Worm (Caenorhabditis elegans) whole organism, L4 larva: ENCODE measurements around the gene sri-46.

Experiments
- D1046.2 ChIP-seq: fragments of 200-800 bp; sonication (Bioruptor generic); IDR thresholded peaks from 2 replicates; pipeline ENCODE4 v1.3.6; 2022; ENCODE audit warnings: missing genetic modification characterization, missing compliant biosample characterization
- F10B5.3 ChIP-seq: sonication (generic microtip); optimal IDR thresholded peaks from 2 replicates; lab custom pipeline; 2016; ENCODE audit warnings: mild to moderate bottlenecking, missing genetic modification characterization, missing compliant biosample characterization
- F26F4.8 ChIP-seq: fragments of 200-800 bp; sonication (Bioruptor generic); conservative IDR thresholded peaks from 2 replicates; pipeline ENCODE4 v1.3.6; 2022; ENCODE audit warnings: missing genetic modification characterization, missing compliant biosample characterization
- F37D6.2 ChIP-seq: sonication (generic microtip); optimal IDR thresholded peaks from 2 replicates; lab custom pipeline; 2016; ENCODE audit warnings: mild to moderate bottlenecking, missing genetic modification characterization, missing compliant biosample characterization
- F49E8.2 ChIP-seq: sonication (generic microtip); optimal IDR thresholded peaks from 2 replicates; lab custom pipeline; 2016; ENCODE audit warnings: missing compliant biosample characterization, mild to moderate bottlenecking, missing genetic modification characterization, borderline replicate concordance
- R02D3.7 ChIP-seq: fragments of 150-350 bp; sonication (generic microtip); optimal IDR thresholded peaks from 3 replicates; lab custom pipeline; 2014; ENCODE audit warnings: missing biosample characterization, missing genetic modification characterization
- T20F7.1 ChIP-seq: fragments of 200-800 bp; sonication (Bioruptor generic); optimal IDR thresholded peaks from 2 replicates; lab custom pipeline; 2018; ENCODE audit warnings: mild to moderate bottlenecking, missing genetic modification characterization, missing compliant biosample characterization
- T26A8.4 ChIP-seq: fragments of 200-800 bp; sonication (Bioruptor generic); IDR thresholded peaks from 2 replicates; pipeline ENCODE4 v1.3.6; 2022; ENCODE audit warnings: missing genetic modification characterization, missing compliant biosample characterization
- Y48G9A.11 ChIP-seq: fragments of 200-800 bp; sonication (Bioruptor generic); IDR thresholded peaks from 2 replicates; pipeline ENCODE4 v1.3.6; 2022; ENCODE audit warnings: missing genetic modification reagents, missing genetic modification characterization, missing compliant biosample characterization
- ceh-44 ChIP-seq: fragments of 200-800 bp; sonication (Bioruptor generic); IDR thresholded peaks from 2 replicates; pipeline ENCODE4 v1.3.6; 2022; ENCODE audit warnings: missing genetic modification reagents, missing genetic modification characterization, missing compliant biosample characterization
- daf-16 ChIP-seq, 3 experiments: sonication (generic microtip); optimal IDR thresholded peaks; 2 replicates each; lab custom pipeline; 2016 to 2017; ENCODE audit warnings: missing genetic modification characterization in 3 of 3, missing genetic modification reagents in 3 of 3, mild to moderate bottlenecking in 2 of 3, missing compliant biosample characterization in 2 of 3, missing biosample characterization in 1 of 3, moderate library complexity in 1 of 3
- dmd-8 ChIP-seq: fragments of 200-800 bp; sonication (Bioruptor generic); IDR thresholded peaks from 2 replicates; pipeline ENCODE4 v1.3.6; 2022; ENCODE audit warnings: missing genetic modification characterization, missing compliant biosample characterization
- dmd-9 ChIP-seq: fragments of 200-800 bp; sonication (Bioruptor generic); IDR thresholded peaks from 2 replicates; pipeline ENCODE4 v1.3.6; 2022; ENCODE audit warnings: missing genetic modification reagents, missing genetic modification characterization, missing compliant biosample characterization
- dve-1 ChIP-seq: sonication (generic microtip); optimal IDR thresholded peaks from 2 replicates; lab custom pipeline; 2017; ENCODE audit warnings: antibody characterized with exemption, mild to moderate bottlenecking, missing genetic modification characterization, missing compliant biosample characterization; ENCODE audit not compliant: insufficient read depth
- egl-27 ChIP-seq: sonication (generic microtip); optimal IDR thresholded peaks from 3 replicates; lab custom pipeline; 2017; ENCODE audit warnings: missing biosample characterization, missing genetic modification reagents, missing genetic modification characterization
- egl-43 ChIP-seq: fragments of 200-800 bp; sonication (Bioruptor generic); IDR thresholded peaks from 2 replicates; pipeline ENCODE4 v1.3.6; 2022; ENCODE audit warnings: missing genetic modification reagents, missing genetic modification characterization, missing compliant biosample characterization
- hif-1 ChIP-seq, 2 experiments: sonication (generic microtip); optimal IDR thresholded peaks; 2 replicates each; lab custom pipeline; 2016 to 2017; ENCODE audit warnings: missing compliant biosample characterization in 2 of 2, missing genetic modification characterization in 2 of 2, missing genetic modification reagents in 2 of 2, missing genotype in 2 of 2, mild to moderate bottlenecking in 1 of 2
- hlh-11 ChIP-seq: fragments of 200-800 bp; sonication (Bioruptor generic); optimal IDR thresholded peaks from 2 replicates; lab custom pipeline; 2018; ENCODE audit warnings: mild to moderate bottlenecking, missing genetic modification characterization, missing compliant biosample characterization
- jun-1 ChIP-seq: fragments of 150-350 bp; optimal IDR thresholded peaks from 2 replicates; lab custom pipeline; 2014; ENCODE audit warnings: missing biosample characterization, missing genetic modification reagents, missing genetic modification characterization
- lim-7 ChIP-seq: fragments of 200-800 bp; sonication (Bioruptor generic); IDR thresholded peaks from 2 replicates; pipeline ENCODE4 v1.3.6; 2022; ENCODE audit warnings: missing genetic modification characterization, missing compliant biosample characterization
- lin-13 ChIP-seq: fragments of 150-350 bp; optimal IDR thresholded peaks from 2 replicates; lab custom pipeline; 2014; ENCODE audit warnings: missing biosample characterization, missing genetic modification reagents, missing genetic modification characterization
- lin-38 ChIP-seq: fragments of 200-800 bp; sonication (Bioruptor generic); IDR thresholded peaks from 2 replicates; pipeline ENCODE4 v1.3.6; 2022; ENCODE audit warnings: missing genetic modification reagents, missing genetic modification characterization, missing compliant biosample characterization
- lin-39 ChIP-seq: fragments of 150-350 bp; optimal IDR thresholded peaks from 2 replicates; lab custom pipeline; 2014; ENCODE audit warnings: missing biosample characterization, missing genetic modification reagents, missing genetic modification characterization
- mdt-29 ChIP-seq: fragments of 200-800 bp; sonication (Bioruptor generic); IDR thresholded peaks from 2 replicates; pipeline ENCODE4 v1.3.6; 2022; ENCODE audit warnings: missing genetic modification reagents, missing genetic modification characterization, missing compliant biosample characterization
- nhr-237 ChIP-seq: sonication (generic microtip); optimal IDR thresholded peaks from 2 replicates; lab custom pipeline; 2017; ENCODE audit warnings: missing biosample characterization, missing genetic modification characterization
- pha-4 ChIP-seq, 2 experiments: fragments of 150-350 bp in 1 of 2; fragments of 200-800 bp in 1 of 2; sonication (Bioruptor generic) in 1 of 2; IDR thresholded peaks in 1 of 2; optimal IDR thresholded peaks in 1 of 2; 2 replicates each; pipeline versions ENCODE4 v1.3.6 to Lab custom; 2014 to 2022; ENCODE audit warnings: missing genetic modification characterization in 2 of 2, missing genetic modification reagents in 2 of 2, missing biosample characterization in 1 of 2, missing compliant biosample characterization in 1 of 2
- php-3 ChIP-seq: fragments of 200-800 bp; sonication (Bioruptor generic); IDR thresholded peaks from 2 replicates; pipeline ENCODE4 v1.3.6; 2022; ENCODE audit warnings: missing genetic modification reagents, missing genetic modification characterization, missing compliant biosample characterization
- saeg-2 ChIP-seq: fragments of 200-800 bp; sonication (Bioruptor generic); IDR thresholded peaks from 2 replicates; pipeline ENCODE4 v1.3.6; 2022; ENCODE audit warnings: missing genetic modification reagents, missing genetic modification characterization, missing compliant biosample characterization
- set-16 ChIP-seq: fragments of 200-800 bp; sonication (Bioruptor generic); IDR thresholded peaks from 2 replicates; pipeline ENCODE4 v1.3.6; 2022; ENCODE audit warnings: missing genetic modification reagents, missing genetic modification characterization, missing compliant biosample characterization
- spr-1 ChIP-seq: sonication (generic microtip); optimal IDR thresholded peaks from 2 replicates; lab custom pipeline; 2016; ENCODE audit warnings: mild to moderate bottlenecking, missing genetic modification characterization, missing compliant biosample characterization
- spr-3 ChIP-seq: fragments of 200-800 bp; sonication (Bioruptor generic); optimal IDR thresholded peaks from 2 replicates; lab custom pipeline; 2018; ENCODE audit warnings: mild to moderate bottlenecking, missing genetic modification characterization, missing compliant biosample characterization
- tra-1 ChIP-seq: fragments of 200-800 bp; sonication (Bioruptor generic); IDR thresholded peaks from 2 replicates; pipeline ENCODE4 v1.3.6; 2022; ENCODE audit warnings: missing genetic modification reagents, missing genetic modification characterization, missing compliant biosample characterization
- unc-130 ChIP-seq: sonication (generic microtip); optimal IDR thresholded peaks from 2 replicates; lab custom pipeline; 2016; ENCODE audit warnings: missing genetic modification reagents, missing genetic modification characterization, missing compliant biosample characterization
- zip-2 ChIP-seq: fragments of 150-350 bp; optimal IDR thresholded peaks from 2 replicates; lab custom pipeline; 2014; ENCODE audit warnings: missing biosample characterization, missing genetic modification characterization
- ztf-7 ChIP-seq: fragments of 150-350 bp; optimal IDR thresholded peaks from 2 replicates; lab custom pipeline; 2014; ENCODE audit warnings: missing biosample characterization, missing genetic modification characterization

Gene sri-46

ce11 chrII:671025-671424 lies at the start of gene sri-46:
sri-46 (minus strand) TSS chrII:671125.
- TF ChIP-seq lin-39 (no peak), lin-13 (GFP tag; lab: Kevin White, UChicago) (no peak), tra-1 (no peak), F49E8.2 (tag; lab: Kevin White, UChicago) (no peak), hlh-11 (tag; lab: Kevin White, UChicago) (no peak), nhr-237 (tag; lab: Kevin White, UChicago) (no peak), unc-130 (no peak), F10B5.3 (no peak), R02D3.7 (tag; lab: Kevin White, UChicago) (no peak), pha-4 (GFP tag; IDR thresholded peaks at IDR 0.05; lab: Robert Waterston, UW) (no peak), pha-4 (tag; optimal IDR thresholded peaks at IDR 0.05; lab: Kevin White, UChicago) (no peak)

- TF ChIP-seq php-3 (GFP tag; lab: Robert Waterston, UW) (no peak), lin-38 (GFP tag; lab: Robert Waterston, UW) (no peak), dve-1 (no peak), spr-1 (tag; lab: Kevin White, UChicago) (no peak), T26A8.4 (GFP tag; lab: Robert Waterston, UW) (no peak), hif-1 (tag; optimal IDR thresholded peaks at IDR 0.05; lab: Kevin White, UChicago) (no peak), T20F7.1 (no peak), F37D6.2 (tag; lab: Kevin White, UChicago) (no peak), dmd-9 (no peak), nhr-237 (tag; lab: Kevin White, UChicago) (no peak), zip-2 (tag; lab: Kevin White, UChicago) (no peak), mdt-29 (GFP tag; lab: Robert Waterston, UW) (no peak), spr-3 (no peak), dmd-8 (GFP tag; lab: Robert Waterston, UW) (no peak), egl-27 (tag; lab: Kevin White, UChicago) (no peak), D1046.2 (GFP tag; lab: Robert Waterston, UW) (no peak), jun-1 (no peak), ztf-7 (tag; lab: Kevin White, UChicago) (no peak), F26F4.8 (GFP tag; lab: Robert Waterston, UW) (no peak)
- TF ChIP-seq, all 104 proteins: peak for 0
These were observed 38.2 kb upstream of the sri-46 start, which contains the start of gene T02H6.1 for ce11 chrII:709081-709480. T02H6.1 (plus strand) TSS chrII:709381.

ce11 chrII:701371-702139 lies 30.6 kb upstream of the sri-46 start, which contains the start of gene thoc-1:
thoc-1 (plus strand) TSS chrII:702107.
- TF ChIP-seq T20F7.1: peak; percentile 93
- no peak for TF ChIP-seq daf-16 (GFP tag; optimal IDR thresholded peaks at IDR 0.05; lab: Kevin White, UChicago)
- TF ChIP-seq daf-16 (tag; optimal IDR thresholded peaks at IDR 0.05; lab: Kevin White, UChicago): peak; percentile 3
- TF ChIP-seq hif-1 (tag; optimal IDR thresholded peaks at IDR 0.05; lab: Kevin White, UChicago): no peak
- TF ChIP-seq Y48G9A.11 (GFP tag; lab: Robert Waterston, UW): 0 out of 2 replicates have a peak, but pooled peaks have one; percentile 19

ce11 chrII:701025-701370 lies 30.1 kb upstream of the sri-46 start, which contains the start of gene T02H6.11:
T02H6.11 (minus strand) TSS chrII:701125.
- TF ChIP-seq saeg-2 (GFP tag; lab: Robert Waterston, UW): no peak

- TF ChIP-seq lim-7: peak; percentile 42; the same call in 1 of the 2 replicates
- peak; percentile 73 for TF ChIP-seq set-16 (GFP tag; lab: Robert Waterston, UW)
- 0 out of 2 replicates have a peak, but pooled peaks have one; percentile 33 for TF ChIP-seq saeg-2 (GFP tag; lab: Robert Waterston, UW)
- peak; percentile 59; the same call in 1 of the 2 replicates for TF ChIP-seq egl-43 (GFP tag; lab: Robert Waterston, UW)
- TF ChIP-seq D1046.2 (GFP tag; lab: Robert Waterston, UW): 0 out of 2 replicates have a peak, but pooled peaks have one; percentile 12
- peak; percentile 44; the same call in 1 of the 2 replicates for TF ChIP-seq dmd-8 (GFP tag; lab: Robert Waterston, UW)
- TF ChIP-seq ceh-44 (GFP tag; lab: Robert Waterston, UW): 0 out of 2 replicates have a peak, but pooled peaks have one; percentile 13
These were observed 27.5 kb upstream of the sri-46 start for ce11 chrII:698453-698852.
